Fruit fly (Drosophila melanogaster): Measurements from ENCODE around the gene CG31909.

CG31909 gene

dm6 chr2L:7261989-7262388 lies 4.7 kb downstream of the CG31909 start (continued):
- no peak for TF ChIP-seq HLH4C (GFP tag; IDR thresholded peaks at IDR 0.05; ENCODE audit: partially characterized antibody)
- TF ChIP-seq oc (tag; optimal IDR thresholded peaks at IDR 0.05) = peak; percentile 46
- no peak for TF ChIP-seq CHES-1-like (GFP tag; optimal IDR thresholded peaks at IDR 0.05)
- TF ChIP-seq Ets65A (GFP tag) = peak; percentile 96
- TF ChIP-seq Poxn (GFP tag; IDR thresholded peaks at IDR 0.05) = no peak
- no peak for TF ChIP-seq CG6654 (GFP tag; optimal IDR thresholded peaks at IDR 0.05)
- TF ChIP-seq stwl (tag; optimal IDR thresholded peaks at IDR 0.05) = no peak
- TF ChIP-seq yki (optimal IDR thresholded peaks at IDR 0.05) = no peak
- TF ChIP-seq CG2202 (tag; optimal IDR thresholded peaks at IDR 0.05) = peak; percentile 68
- TF ChIP-seq HLH54F (GFP tag; optimal IDR thresholded peaks at IDR 0.05) = peak; percentile 13
- 0 out of 3 replicates have a peak, but pooled peaks have one; percentile 62 for TF ChIP-seq otp (GFP tag; IDR thresholded peaks at IDR 0.05)
- TF ChIP-seq Gsc (GFP tag; IDR thresholded peaks at IDR 0.05) = no peak
- no peak for TF ChIP-seq CG43689 (GFP tag; IDR thresholded peaks at IDR 0.05)
- peak; percentile 62 for TF ChIP-seq CG13424 (tag; optimal IDR thresholded peaks at IDR 0.05)
- TF ChIP-seq croc (GFP tag; conservative IDR thresholded peaks at IDR 0.05) = peak; percentile 59; the same call in 2 of the 3 replicates
- TF ChIP-seq H2.0 (GFP tag; IDR thresholded peaks at IDR 0.05) = no peak
- peak; percentile 0 for TF ChIP-seq CG1647 (GFP tag; optimal IDR thresholded peaks at IDR 0.05)
- no peak for TF ChIP-seq lbe (GFP tag; optimal IDR thresholded peaks at IDR 0.05)
- TF ChIP-seq fd96Cb (tag; optimal IDR thresholded peaks at IDR 0.05) = peak; percentile 62
- TF ChIP-seq ci (GFP tag; IDR thresholded peaks at IDR 0.05) = peak; percentile 83
- no peak for TF ChIP-seq nom (GFP tag; optimal IDR thresholded peaks at IDR 0.05)
- peak; percentile 24 to 46 for TF ChIP-seq chif (GFP tag; optimal IDR thresholded peaks at IDR 0.05)
- TF ChIP-seq Lim3 (GFP tag; IDR thresholded peaks at IDR 0.05) = no peak
- peak; percentile 63 for TF ChIP-seq nmo (GFP tag; optimal IDR thresholded peaks at IDR 0.05)
- TF ChIP-seq CG4854 (GFP tag; optimal IDR thresholded peaks at IDR 0.05) = peak; percentile 13
- no peak for TF ChIP-seq HmgD (GFP tag; optimal IDR thresholded peaks at IDR 0.05)
- no peak for TF ChIP-seq run (tag; optimal IDR thresholded peaks at IDR 0.05)
- TF ChIP-seq CG15269 (tag; optimal IDR thresholded peaks at IDR 0.05) = peak; percentile 49
- no peak for TF ChIP-seq CG4360 (GFP tag; IDR thresholded peaks at IDR 0.05)
- peak; percentile 69 for TF ChIP-seq dmrt99B (tag; optimal IDR thresholded peaks at IDR 0.05)
- TF ChIP-seq CG13894 (tag; optimal IDR thresholded peaks at IDR 0.05) = no peak
- no peak for TF ChIP-seq CkIIα-i1 (GFP tag; IDR thresholded peaks at IDR 0.05)
- no peak for TF ChIP-seq hbn (GFP tag; IDR thresholded peaks at IDR 0.05; ENCODE audit: partially characterized antibody)
- no peak for TF ChIP-seq z (GFP tag; IDR thresholded peaks at IDR 0.05)
- TF ChIP-seq CG7963 (GFP tag; IDR thresholded peaks at IDR 0.05; ENCODE audit: partially characterized antibody) = no peak
- TF ChIP-seq fd102C (GFP tag; optimal IDR thresholded peaks at IDR 0.05) = no peak
- no peak for TF ChIP-seq sima (GFP tag; optimal IDR thresholded peaks at IDR 0.05)
- no peak for TF ChIP-seq CG10274 (GFP tag; optimal IDR thresholded peaks at IDR 0.05)
- no peak for TF ChIP-seq toy (GFP tag; IDR thresholded peaks at IDR 0.05)
- TF ChIP-seq pfk (GFP tag; optimal IDR thresholded peaks at IDR 0.05) = no peak
- TF ChIP-seq CG9932 (GFP tag; IDR thresholded peaks at IDR 0.05) = no peak
- no peak for TF ChIP-seq CG12104 (GFP tag; optimal IDR thresholded peaks at IDR 0.05)
- no peak for TF ChIP-seq Drgx (GFP tag; IDR thresholded peaks at IDR 0.05)
- peak; percentile 4 for TF ChIP-seq eyg (GFP tag; optimal IDR thresholded peaks at IDR 0.05)
- 0 out of 2 replicates have a peak, but pooled peaks have one; percentile 24 for TF ChIP-seq CG11696 (GFP tag; IDR thresholded peaks at IDR 0.05)
- TF ChIP-seq CG16779 (GFP tag; IDR thresholded peaks at IDR 0.05) = no peak
- TF ChIP-seq kah (GFP tag; optimal IDR thresholded peaks at IDR 0.05) = peak; percentile 24
- no peak for TF ChIP-seq CG3281 (GFP tag; optimal IDR thresholded peaks at IDR 0.05)
- TF ChIP-seq CG11723 (GFP tag; optimal IDR thresholded peaks at IDR 0.05) = peak; percentile 41
- no peak for TF ChIP-seq cas (GFP tag; IDR thresholded peaks at IDR 0.05)
- no peak for TF ChIP-seq klu (GFP tag; IDR thresholded peaks at IDR 0.05)
- no peak for TF ChIP-seq schlank (tag; optimal IDR thresholded peaks at IDR 0.05)
